Fruit fly (Drosophila melanogaster) whole organism, wandering third instar larva: Measurements from ENCODE around the gene CG43342.

Source experiments
- Abd-B ChIP-seq: fragments of >200 bp; optimal IDR thresholded peaks from 2 replicates; lab custom pipeline; 2017; ENCODE audit warnings: missing biosample characterization, missing genetic modification characterization
- CG32264 ChIP-seq: fragments of 200-800 bp; sonication (Bioruptor generic); optimal IDR thresholded peaks from 2 replicates; lab custom pipeline; 2016; ENCODE audit warnings: missing biosample characterization, missing genetic modification characterization
- CG9705 ChIP-seq: fragments of 200-800 bp; sonication (Bioruptor generic); optimal IDR thresholded peaks from 2 replicates; lab custom pipeline; 2018; ENCODE audit warnings: missing biosample characterization, mild to moderate bottlenecking, missing genetic modification characterization
- CrebA ChIP-seq: fragments of 200-800 bp; sonication (Bioruptor generic); optimal IDR thresholded peaks from 2 replicates; lab custom pipeline; 2016; ENCODE audit warnings: missing biosample characterization, mild to moderate bottlenecking, missing genetic modification characterization, borderline replicate concordance
- Dfd ChIP-seq: fragments of >200 bp; optimal IDR thresholded peaks from 2 replicates; lab custom pipeline; 2017; ENCODE audit warnings: missing biosample characterization, missing genetic modification characterization
- Dif ChIP-seq: fragments of 200-275, 200-300 bp; sonication (Bioruptor generic); optimal IDR thresholded peaks from 2 replicates; lab custom pipeline; 2018; ENCODE audit warnings: missing biosample characterization, missing genetic modification characterization; ENCODE audit not compliant: partially characterized antibody
- GATAd ChIP-seq: sonication (Bioruptor generic); optimal IDR thresholded peaks from 2 replicates; lab custom pipeline; 2016; ENCODE audit warnings: missing biosample characterization, missing genetic modification characterization
- HLH106 ChIP-seq: fragments of 200-800 bp; optimal IDR thresholded peaks from 3 replicates; lab custom pipeline; 2019; ENCODE audit warnings: missing biosample characterization, mild to moderate bottlenecking, missing genetic modification characterization, moderate library complexity
- Hnf4 ChIP-seq: fragments of 200-800 bp; sonication (Bioruptor generic); optimal IDR thresholded peaks from 2 replicates; lab custom pipeline; 2016; ENCODE audit warnings: missing biosample characterization, mild to moderate bottlenecking, missing genetic modification characterization
- Hr78 ChIP-seq: fragments of >200 bp; optimal IDR thresholded peaks from 2 replicates; lab custom pipeline; 2017; ENCODE audit warnings: missing biosample characterization, missing genetic modification characterization
- Hr83 ChIP-seq: fragments of 200-300 bp; sonication (Bioruptor generic); optimal IDR thresholded peaks from 2 replicates; lab custom pipeline; 2016; ENCODE audit warnings: missing biosample characterization, mild to moderate bottlenecking, missing genetic modification characterization, moderate library complexity; ENCODE audit not compliant: poor library complexity, severe bottlenecking
- Jra ChIP-seq: sonication (Bioruptor generic); optimal IDR thresholded peaks from 2 replicates; lab custom pipeline; 2016; ENCODE audit warnings: missing biosample characterization, missing genetic modification characterization
- Myc ChIP-seq: fragments of >200 bp; optimal IDR thresholded peaks from 2 replicates; lab custom pipeline; 2017
- N ChIP-seq: fragments of >200 bp; optimal IDR thresholded peaks from 2 replicates; lab custom pipeline; 2018; ENCODE audit warnings: missing biosample characterization, missing external identifiers, missing genetic modification characterization
- OdsH ChIP-seq: fragments of 200-800 bp; sonication (Bioruptor generic); optimal IDR thresholded peaks from 2 replicates; lab custom pipeline; 2016; ENCODE audit warnings: missing biosample characterization, mild to moderate bottlenecking, missing genetic modification characterization
- Rel ChIP-seq, 2 experiments: fragments of 200-800 bp; sonication (Bioruptor generic) in 1 of 2; optimal IDR thresholded peaks; 2 replicates in 1 of 2; 3 replicates in 1 of 2; lab custom pipeline; 2016 to 2019; ENCODE audit warnings: mild to moderate bottlenecking in 2 of 2, missing biosample characterization in 2 of 2, missing genetic modification characterization in 2 of 2, moderate library complexity in 1 of 2
- Sp1 ChIP-seq: fragments of 200-800 bp; sonication (Bioruptor generic); optimal IDR thresholded peaks from 3 replicates; lab custom pipeline; 2019; ENCODE audit warnings: missing biosample characterization, mild to moderate bottlenecking, missing genetic modification characterization, moderate library complexity
- Vsx2 ChIP-seq: fragments of 200-300, 225-300 bp; sonication (Bioruptor generic); optimal IDR thresholded peaks from 2 replicates; lab custom pipeline; 2018; ENCODE audit warnings: missing biosample characterization, missing genetic modification characterization; ENCODE audit not compliant: partially characterized antibody
- br ChIP-seq: fragments of 200-800 bp; sonication (Bioruptor generic); optimal IDR thresholded peaks from 2 replicates; lab custom pipeline; 2016; ENCODE audit warnings: missing biosample characterization, missing genetic modification characterization
- brk ChIP-seq: fragments of 200-800 bp; sonication (Bioruptor generic); optimal IDR thresholded peaks from 2 replicates; lab custom pipeline; 2016; ENCODE audit warnings: missing biosample characterization, mild to moderate bottlenecking, missing genetic modification characterization
- dl ChIP-seq, 2 experiments: fragments of 175-275, 200-275 bp in 1 of 2; fragments of 200-275 bp in 1 of 2; sonication (Bioruptor generic); optimal IDR thresholded peaks; lab custom pipeline; 2018; ENCODE audit warnings: mild to moderate bottlenecking in 2 of 2, missing biosample characterization in 2 of 2, missing genetic modification characterization in 2 of 2, moderate library complexity in 2 of 2; ENCODE audit not compliant: partially characterized antibody in 2 of 2, insufficient read depth in 1 of 2
- dmrt93B ChIP-seq: fragments of 200-800 bp; sonication (Bioruptor generic); optimal IDR thresholded peaks from 2 replicates; lab custom pipeline; 2018; ENCODE audit warnings: missing biosample characterization, mild to moderate bottlenecking, missing genetic modification characterization
- dsf ChIP-seq: sonication (Bioruptor generic); optimal IDR thresholded peaks from 2 replicates; lab custom pipeline; 2016; ENCODE audit warnings: missing biosample characterization, missing genetic modification characterization, borderline replicate concordance
- ey ChIP-seq: fragments of 200-800 bp; sonication (Bioruptor generic); optimal IDR thresholded peaks from 2 replicates; lab custom pipeline; 2016; ENCODE audit warnings: missing biosample characterization, missing genetic modification characterization
- foxo ChIP-seq, 2 experiments: fragments of 200-800 bp; sonication (Bioruptor generic); optimal IDR thresholded peaks; 2 replicates in 1 of 2; 3 replicates in 1 of 2; lab custom pipeline; 2016 to 2017; ENCODE audit warnings: missing biosample characterization in 2 of 2, missing genetic modification characterization in 2 of 2
- fru ChIP-seq: fragments of 200-800 bp; sonication (Bioruptor generic); optimal IDR thresholded peaks from 3 replicates; lab custom pipeline; 2016; ENCODE audit warnings: missing biosample characterization, mild to moderate bottlenecking, missing genetic modification characterization
- h ChIP-seq: fragments of 200-800 bp; sonication (Bioruptor generic); optimal IDR thresholded peaks from 3 replicates; lab custom pipeline; 2016; ENCODE audit warnings: missing biosample characterization, mild to moderate bottlenecking, missing genetic modification characterization
- jim ChIP-seq: fragments of 175-275, 200-325 bp; sonication (Bioruptor generic); optimal IDR thresholded peaks from 2 replicates; lab custom pipeline; 2016; ENCODE audit warnings: missing biosample characterization, mild to moderate bottlenecking, missing genetic modification characterization
- lola ChIP-seq: fragments of >200 bp; optimal IDR thresholded peaks from 2 replicates; lab custom pipeline; 2017; ENCODE audit warnings: missing biosample characterization, missing genetic modification characterization
- rgr ChIP-seq: fragments of 200-800 bp; sonication (Bioruptor generic); optimal IDR thresholded peaks from 3 replicates; lab custom pipeline; 2016; ENCODE audit warnings: missing biosample characterization, mild to moderate bottlenecking, missing genetic modification characterization
- sage ChIP-seq: fragments of 200-800 bp; sonication (Bioruptor generic); optimal IDR thresholded peaks from 2 replicates; lab custom pipeline; 2016; ENCODE audit warnings: missing biosample characterization, mild to moderate bottlenecking, missing genetic modification characterization
- sv ChIP-seq: fragments of 200-800 bp; sonication (Bioruptor generic); optimal IDR thresholded peaks from 3 replicates; lab custom pipeline; 2016; ENCODE audit warnings: missing biosample characterization, missing genetic modification characterization
- tai ChIP-seq: sonication (Bioruptor generic); optimal IDR thresholded peaks from 2 replicates; lab custom pipeline; 2016; ENCODE audit warnings: missing biosample characterization, missing genetic modification characterization
- usp ChIP-seq: fragments of >200 bp; optimal IDR thresholded peaks from 2 replicates; lab custom pipeline; 2017; ENCODE audit warnings: missing biosample characterization, missing genetic modification characterization
- woc ChIP-seq: sonication (Bioruptor generic); optimal IDR thresholded peaks from 2 replicates; lab custom pipeline; 2016; ENCODE audit warnings: missing biosample characterization, mild to moderate bottlenecking, missing genetic modification characterization

Gene CG43342

dm6 chr3R:22367126-22368076 lies 13.7 kb upstream of the CG43342 start, which contains the start of the genes Polr3F and PyK:
Gene Polr3F, minus strand, starts transcription at chr3R:22367373.
Gene PyK, plus strand, starts transcription at chr3R:22367536.
- TF ChIP-seq fru (GFP tag; lab: Kevin White, UChicago) (no peak), sv (GFP tag; lab: Kevin White, UChicago) (peak; percentile 50), Hr83 (GFP tag; lab: Kevin White, UChicago) (no peak), Myc (lab: Kevin White, UChicago) (peak; percentile 0), rgr (peak; percentile 8), Rel (GFP tag; optimal IDR thresholded peaks at IDR 0.05; lab: Kevin White, UChicago) (no peak), Rel (tag; optimal IDR thresholded peaks at IDR 0.05; lab: Kevin White, UChicago) (peak; percentile 10), dmrt93B (no peak), usp (GFP tag; lab: Kevin White, UChicago) (no peak), Hnf4 (GFP tag; lab: Kevin White, UChicago) (peak; percentile 37), CG32264 (no peak), sage (GFP tag; lab: Kevin White, UChicago) (no peak), CG9705 (GFP tag; lab: Kevin White, UChicago) (peak; percentile 12), jim (GFP tag; lab: Kevin White, UChicago) (no peak), Jra (GFP tag; lab: Kevin White, UChicago) (peak; percentile 19), foxo (GFP tag; optimal IDR thresholded peaks at IDR 0.05; lab: Kevin White, UChicago) (peak in 1 of 2 experiments; percentile 42), h (GFP tag; lab: Kevin White, UChicago) (peak; percentile 46), ey (peak; percentile 28), tai (GFP tag; lab: Kevin White, UChicago) (no peak), Sp1 (peak; percentile 31), GATAd (no peak), OdsH (GFP tag; lab: Kevin White, UChicago) (peak; percentile 14), dsf (GFP tag; lab: Kevin White, UChicago) (peak; percentile 53), HLH106 (peak; percentile 28), woc (GFP tag; lab: Kevin White, UChicago) (no peak)

dm6 chr3R:22368077-22368776 lies 12.9 kb upstream of the CG43342 start:
- TF ChIP-seq brk (GFP tag; lab: Kevin White, UChicago) (no peak), h (GFP tag; lab: Kevin White, UChicago) (no peak), CrebA (GFP tag; lab: Kevin White, UChicago) (no peak), Rel (GFP tag; optimal IDR thresholded peaks at IDR 0.05; lab: Kevin White, UChicago) (no peak), Rel (tag; optimal IDR thresholded peaks at IDR 0.05; lab: Kevin White, UChicago) (no peak), Hr78 (GFP tag; lab: Kevin White, UChicago) (no peak), N (GFP tag; lab: Kevin White, UChicago) (no peak), ey (no peak), br (no peak), CG9705 (GFP tag; lab: Kevin White, UChicago) (no peak), Hnf4 (GFP tag; lab: Kevin White, UChicago) (no peak), dl (GFP tag; optimal IDR thresholded peaks at IDR 0.05; lab: Kevin White, UChicago; ENCODE audit: insufficient read depth in 1 of 2, partially characterized antibody in 2 of 2) (no peak), HLH106 (no peak), Hr83 (GFP tag; lab: Kevin White, UChicago) (no peak), fru (GFP tag; lab: Kevin White, UChicago) (no peak), dsf (GFP tag; lab: Kevin White, UChicago) (no peak), CG32264 (no peak), sage (GFP tag; lab: Kevin White, UChicago) (no peak), Myc (lab: Kevin White, UChicago) (no peak)

dm6 chr3R:22368777-22369214 lies 12.3 kb upstream of the CG43342 start:
- TF ChIP-seq Dif (GFP tag; lab: Kevin White, UChicago) (no peak), Hr78 (GFP tag; lab: Kevin White, UChicago) (no peak), tai (GFP tag; lab: Kevin White, UChicago) (no peak), woc (GFP tag; lab: Kevin White, UChicago) (peak; percentile 74), Vsx2 (no peak), Dfd (GFP tag; lab: Kevin White, UChicago) (no peak), HLH106 (peak; percentile 48), N (GFP tag; lab: Kevin White, UChicago) (no peak), CG32264 (no peak), br (peak; percentile 74), Sp1 (peak; percentile 60), dsf (GFP tag; lab: Kevin White, UChicago) (no peak), rgr (peak; percentile 69), foxo (GFP tag; optimal IDR thresholded peaks at IDR 0.05; lab: Kevin White, UChicago) (peak in 1 of 2 experiments; percentile 79), GATAd (no peak), Rel (GFP tag; optimal IDR thresholded peaks at IDR 0.05; lab: Kevin White, UChicago) (no peak), Rel (tag; optimal IDR thresholded peaks at IDR 0.05; lab: Kevin White, UChicago) (no peak), OdsH (GFP tag; lab: Kevin White, UChicago) (peak; percentile 69), h (GFP tag; lab: Kevin White, UChicago) (peak; percentile 57), Hnf4 (GFP tag; lab: Kevin White, UChicago) (no peak), jim (GFP tag; lab: Kevin White, UChicago) (no peak), Jra (GFP tag; lab: Kevin White, UChicago) (no peak), sv (GFP tag; lab: Kevin White, UChicago) (peak; percentile 78), Abd-B (GFP tag; lab: Kevin White, UChicago) (no peak), dmrt93B (no peak), Myc (lab: Kevin White, UChicago) (no peak), dl (GFP tag; optimal IDR thresholded peaks at IDR 0.05; lab: Kevin White, UChicago; ENCODE audit: insufficient read depth in 1 of 2, partially characterized antibody in 2 of 2) (no peak), CrebA (GFP tag; lab: Kevin White, UChicago) (no peak), lola (no peak)
